Fruit fly (Drosophila melanogaster) whole organism, embryonic: ENCODE measurements around the gene CG31832.

ENCODE experiments used
- Abd-B ChIP-seq: fragments of 200-800 bp; sonication (Bioruptor generic); optimal IDR thresholded peaks from 2 replicates; lab custom pipeline; 2018; ENCODE audit warnings: missing biosample characterization, mild to moderate bottlenecking, missing genetic modification characterization, moderate library complexity
- CG10147 ChIP-seq: fragments of 200-800 bp; sonication (Bioruptor generic); optimal IDR thresholded peaks from 2 replicates; lab custom pipeline; 2019; ENCODE audit warnings: missing biosample characterization, mild to moderate bottlenecking, missing genetic modification characterization, moderate library complexity
- CG12236 ChIP-seq: fragments of 200-800 bp; sonication (Bioruptor generic); optimal IDR thresholded peaks from 2 replicates; lab custom pipeline; 2016; ENCODE audit warnings: missing biosample characterization, missing genetic modification characterization
- CG12299 ChIP-seq: fragments of 200-800 bp; sonication (Bioruptor generic); optimal IDR thresholded peaks from 2 replicates; lab custom pipeline; 2018; ENCODE audit warnings: missing biosample characterization, mild to moderate bottlenecking, missing genetic modification characterization
- CG15011 ChIP-seq: fragments of 200-800 bp; sonication (Bioruptor generic); optimal IDR thresholded peaks from 3 replicates; lab custom pipeline; 2018; ENCODE audit warnings: missing biosample characterization, mild to moderate bottlenecking, missing genetic modification characterization
- CG15696 ChIP-seq: fragments of 200-800 bp; sonication (Bioruptor generic); optimal IDR thresholded peaks from 2 replicates; lab custom pipeline; 2019; ENCODE audit warnings: missing biosample characterization, mild to moderate bottlenecking, missing genetic modification characterization, moderate library complexity
- CG17186 ChIP-seq: fragments of 200-800 bp; sonication (Bioruptor generic); optimal IDR thresholded peaks from 3 replicates; lab custom pipeline; 2017; ENCODE audit warnings: missing biosample characterization, missing genetic modification reagents, missing genetic modification characterization
- CG17359 ChIP-seq: fragments of 200-800 bp; sonication (Bioruptor generic); optimal IDR thresholded peaks from 3 replicates; lab custom pipeline; 2018; ENCODE audit warnings: missing biosample characterization, mild to moderate bottlenecking, missing genetic modification characterization, moderate library complexity
- CG17568 ChIP-seq: fragments of 200-800 bp; sonication (Bioruptor generic); optimal IDR thresholded peaks from 2 replicates; lab custom pipeline; 2018; ENCODE audit warnings: missing biosample characterization, mild to moderate bottlenecking, missing genetic modification characterization, moderate library complexity
- CG1792 ChIP-seq: fragments of 200-800 bp; sonication (Bioruptor generic); optimal IDR thresholded peaks from 2 replicates; lab custom pipeline; 2016; ENCODE audit warnings: missing biosample characterization, missing genetic modification characterization
- CG18476 ChIP-seq: fragments of 200-800 bp; sonication (Bioruptor generic); optimal IDR thresholded peaks from 2 replicates; lab custom pipeline; 2016; ENCODE audit warnings: missing biosample characterization, mild to moderate bottlenecking, missing genetic modification characterization
- CG31388 ChIP-seq: fragments of 200-800 bp; sonication (Bioruptor generic); optimal IDR thresholded peaks from 2 replicates; lab custom pipeline; 2016; ENCODE audit warnings: missing biosample characterization, missing genetic modification characterization
- CG31441 ChIP-seq: fragments of 200-800 bp; sonication (Bioruptor generic); IDR thresholded peaks from 2 replicates; pipeline ENCODE4 v1.3.6; 2022; ENCODE audit warnings: missing biosample characterization, missing genetic modification characterization
- CG33557 ChIP-seq: fragments of 200-800 bp; sonication (Bioruptor generic); optimal IDR thresholded peaks from 2 replicates; lab custom pipeline; 2019; ENCODE audit warnings: missing biosample characterization, mild to moderate bottlenecking, missing genetic modification characterization, moderate library complexity
- CG4282 ChIP-seq: fragments of 200-800 bp; sonication (Bioruptor generic); optimal IDR thresholded peaks from 2 replicates; lab custom pipeline; 2016; ENCODE audit warnings: missing biosample characterization, missing genetic modification characterization
- CG4820 ChIP-seq: fragments of 200-800 bp; sonication (Bioruptor generic); optimal IDR thresholded peaks from 3 replicates; lab custom pipeline; 2016; ENCODE audit warnings: missing biosample characterization, missing genetic modification characterization
- CG5245 ChIP-seq: fragments of 200-800 bp; sonication (Bioruptor generic); optimal IDR thresholded peaks from 3 replicates; lab custom pipeline; 2016; ENCODE audit warnings: missing biosample characterization, missing genetic modification characterization
- CG5953 ChIP-seq: fragments of 200-800 bp; sonication (Bioruptor generic); IDR thresholded peaks from 2 replicates; pipeline ENCODE4 v1.3.6; 2022; ENCODE audit warnings: missing biosample characterization, missing genetic modification characterization
- CG6765 ChIP-seq: fragments of 200-800 bp; sonication (Bioruptor generic); optimal IDR thresholded peaks from 3 replicates; lab custom pipeline; 2017; ENCODE audit warnings: missing biosample characterization, mild to moderate bottlenecking, missing genetic modification characterization
- CG7372 ChIP-seq: fragments of 200-800 bp; sonication (Bioruptor generic); IDR thresholded peaks from 2 replicates; pipeline ENCODE4 v1.3.6; 2022; ENCODE audit warnings: missing biosample characterization, missing genetic modification characterization
- CG7928 ChIP-seq: fragments of 200-800 bp; sonication (Bioruptor generic); optimal IDR thresholded peaks from 2 replicates; lab custom pipeline; 2017; ENCODE audit warnings: missing biosample characterization, mild to moderate bottlenecking, missing genetic modification characterization
- CG8089 ChIP-seq: fragments of 200-800 bp; sonication (Bioruptor generic); optimal IDR thresholded peaks from 3 replicates; lab custom pipeline; 2016; ENCODE audit warnings: missing biosample characterization, missing genetic modification characterization
- CG8924 ChIP-seq: fragments of 200-800 bp; optimal IDR thresholded peaks from 3 replicates; lab custom pipeline; 2019; ENCODE audit warnings: missing biosample characterization, mild to moderate bottlenecking, missing genetic modification characterization, moderate library complexity
- CG9437 ChIP-seq: fragments of 200-800 bp; sonication (Bioruptor generic); optimal IDR thresholded peaks from 2 replicates; lab custom pipeline; 2018; ENCODE audit warnings: missing biosample characterization, mild to moderate bottlenecking, missing genetic modification characterization
- E2f2 ChIP-seq: fragments of 200-800 bp; sonication (Bioruptor generic); IDR thresholded peaks from 2 replicates; pipeline ENCODE4 v1.3.6; 2022; ENCODE audit warnings: missing biosample characterization, missing genetic modification characterization
- Ets65A ChIP-seq: fragments of 200-800 bp; sonication (Bioruptor generic); peaks from one replicate; lab custom pipeline; 2016; ENCODE audit warnings: missing biosample characterization, missing genetic modification characterization
- HHEX ChIP-seq: fragments of 200-800 bp; sonication (Bioruptor generic); optimal IDR thresholded peaks from 3 replicates; lab custom pipeline; 2017; ENCODE audit warnings: missing biosample characterization, mild to moderate bottlenecking, missing genetic modification characterization, missing genetic modification reagents
- HmgZ ChIP-seq: fragments of 200-800 bp; sonication (Bioruptor generic); optimal IDR thresholded peaks from 2 replicates; lab custom pipeline; 2018; ENCODE audit warnings: missing biosample characterization, mild to moderate bottlenecking, missing genetic modification characterization
- Hr39 ChIP-seq: fragments of >200 bp; optimal IDR thresholded peaks from 2 replicates; lab custom pipeline; 2017
- Oli ChIP-seq: fragments of 200-800 bp; sonication (Bioruptor generic); optimal IDR thresholded peaks from 2 replicates; lab custom pipeline; 2018; ENCODE audit warnings: missing biosample characterization, mild to moderate bottlenecking, missing genetic modification characterization, moderate library complexity
- Rfx ChIP-seq: fragments of 200-800 bp; sonication (Bioruptor generic); IDR thresholded peaks from 2 replicates; pipeline ENCODE4 v1.3.6; 2022; ENCODE audit warnings: missing biosample characterization, missing genetic modification characterization
- Rx ChIP-seq: fragments of 200-800 bp; sonication (Bioruptor generic); IDR thresholded peaks from 2 replicates; pipeline ENCODE4 v1.3.6; 2022; ENCODE audit warnings: missing biosample characterization, missing genetic modification characterization
- Sox102F ChIP-seq: fragments of 200-800 bp; sonication (Bioruptor generic); optimal IDR thresholded peaks from 2 replicates; lab custom pipeline; 2018; ENCODE audit warnings: missing biosample characterization, mild to moderate bottlenecking, missing genetic modification characterization, moderate library complexity
- Xbp1 ChIP-seq: fragments of 200-800 bp; sonication (Bioruptor generic); optimal IDR thresholded peaks from 3 replicates; lab custom pipeline; 2016; ENCODE audit warnings: missing biosample characterization, mild to moderate bottlenecking, missing genetic modification characterization
- ab ChIP-seq: fragments of 200-800 bp; sonication (Bioruptor generic); optimal IDR thresholded peaks from 2 replicates; lab custom pipeline; 2016; ENCODE audit warnings: missing biosample characterization, missing genetic modification characterization
- ac ChIP-seq: fragments of 200-800 bp; sonication (Bioruptor generic); optimal IDR thresholded peaks from 3 replicates; lab custom pipeline; 2017; ENCODE audit warnings: missing biosample characterization, mild to moderate bottlenecking, missing genetic modification characterization
- bowl ChIP-seq: fragments of 200-800 bp; sonication (Bioruptor generic); IDR thresholded peaks from 2 replicates; pipeline ENCODE4 v1.3.6; 2022; ENCODE audit warnings: missing biosample characterization, missing genetic modification characterization
- br ChIP-seq: fragments of >200 bp; optimal IDR thresholded peaks from 2 replicates; lab custom pipeline; 2017
- btn ChIP-seq: fragments of 200-800 bp; sonication (Bioruptor generic); optimal IDR thresholded peaks from 2 replicates; lab custom pipeline; 2016; ENCODE audit warnings: missing biosample characterization, missing genetic modification characterization
- eyg ChIP-seq: fragments of 200-800 bp; sonication (Bioruptor generic); optimal IDR thresholded peaks from 3 replicates; lab custom pipeline; 2016; ENCODE audit warnings: missing biosample characterization, missing genetic modification characterization
- fu2 ChIP-seq: fragments of 200-800 bp; sonication (Bioruptor generic); optimal IDR thresholded peaks from 2 replicates; lab custom pipeline; 2016; ENCODE audit warnings: missing biosample characterization, missing genetic modification characterization
- hb ChIP-seq: fragments of 200-800 bp; sonication (Bioruptor generic); IDR thresholded peaks from 3 replicates; pipeline ENCODE4 v1.3.6; 2022; ENCODE audit warnings: missing biosample characterization, missing genetic modification characterization; ENCODE audit not compliant: partially characterized antibody
- jing ChIP-seq: fragments of 200-800 bp; sonication (Bioruptor generic); optimal IDR thresholded peaks from 2 replicates; lab custom pipeline; 2018; ENCODE audit warnings: missing biosample characterization, mild to moderate bottlenecking, missing genetic modification characterization
- klu ChIP-seq: fragments of 200-800 bp; sonication (Bioruptor generic); IDR thresholded peaks from 2 replicates; pipeline ENCODE4 v1.3.6; 2022; ENCODE audit warnings: missing biosample characterization, missing genetic modification characterization
- lab ChIP-seq: fragments of 200-800 bp; sonication (Bioruptor generic); optimal IDR thresholded peaks from 3 replicates; lab custom pipeline; 2017; ENCODE audit warnings: missing biosample characterization, missing genetic modification characterization, mild to moderate bottlenecking, moderate library complexity, missing genetic modification reagents
- lola ChIP-seq, 3 experiments: fragments of >200 bp in 2 of 3; fragments of 200-800 bp in 1 of 3; sonication (Bioruptor generic) in 1 of 3; optimal IDR thresholded peaks; 2 replicates each; lab custom pipeline; 2017 to 2019; ENCODE audit warnings: missing biosample characterization in 3 of 3, missing genetic modification characterization in 3 of 3, mild to moderate bottlenecking in 1 of 3, moderate library complexity in 1 of 3
- nerfin-1 ChIP-seq: fragments of 200-800 bp; sonication (Bioruptor generic); optimal IDR thresholded peaks from 3 replicates; lab custom pipeline; 2019; ENCODE audit warnings: missing biosample characterization, mild to moderate bottlenecking, missing genetic modification characterization, moderate library complexity
- nerfin-2 ChIP-seq: fragments of 200-800 bp; sonication (Bioruptor generic); IDR thresholded peaks from 2 replicates; pipeline ENCODE4 v1.3.6; 2022; ENCODE audit warnings: missing biosample characterization, missing genetic modification characterization; ENCODE audit not compliant: partially characterized antibody
- schlank ChIP-seq: fragments of 200-800 bp; sonication (Bioruptor generic); optimal IDR thresholded peaks from 2 replicates; lab custom pipeline; 2018; ENCODE audit warnings: missing biosample characterization, mild to moderate bottlenecking, missing genetic modification characterization
- tap ChIP-seq: fragments of 200-800 bp; optimal IDR thresholded peaks from 3 replicates; lab custom pipeline; 2019; ENCODE audit warnings: missing biosample characterization, mild to moderate bottlenecking, missing genetic modification characterization, moderate library complexity
- wdn ChIP-seq: fragments of 200-800 bp; sonication (Bioruptor generic); IDR thresholded peaks from 2 replicates; pipeline ENCODE4 v1.3.6; 2022; ENCODE audit warnings: missing biosample characterization, missing genetic modification characterization
- wor ChIP-seq: fragments of 200-800 bp; sonication (Bioruptor generic); IDR thresholded peaks from 2 replicates; pipeline ENCODE4 v1.3.6; 2022; ENCODE audit warnings: missing biosample characterization, missing genetic modification characterization

CG31832 gene

dm6 chr2L:15009703-15010102 lies 21.8 kb downstream of the CG31832 start, which contains the start of the genes THG and Rnmt (continued):
- TF ChIP-seq Rx (peak; percentile 75), CG31441 (GFP tag; lab: Robert Waterston, UW) (peak; percentile 77), schlank (tag; lab: Kevin White, UChicago) (no peak), CG15011 (GFP tag; lab: Kevin White, UChicago) (no peak), CG12236 (GFP tag; lab: Kevin White, UChicago) (no peak), CG6765 (GFP tag; lab: Kevin White, UChicago) (no peak), CG5245 (peak; percentile 59), Hr39 (lab: Kevin White, UChicago) (no peak), CG5953 (GFP tag; lab: Robert Waterston, UW) (peak; percentile 71), Ets65A (peak; percentile 93), Xbp1 (GFP tag; lab: Kevin White, UChicago) (peak; percentile 91), HHEX (peak; percentile 50), fu2 (GFP tag; lab: Kevin White, UChicago) (peak; percentile 5), HmgZ (tag; lab: Kevin White, UChicago) (peak; percentile 90), E2f2 (peak; percentile 76), nerfin-2 (peak; percentile 74), klu (GFP tag; lab: Robert Waterston, UW) (peak; percentile 67; the same call in 1 of the 2 replicates), CG1792 (peak; percentile 26), ab (no peak), CG7928 (GFP tag; lab: Kevin White, UChicago) (peak; percentile 54), CG10147 (GFP tag; lab: Kevin White, UChicago) (peak; percentile 72), CG7372 (GFP tag; lab: Robert Waterston, UW) (peak; percentile 85), CG18476 (GFP tag; lab: Kevin White, UChicago) (peak; percentile 62), Rfx (GFP tag; lab: Robert Waterston, UW) (peak; percentile 91), wor (GFP tag; lab: Robert Waterston, UW) (peak; percentile 69), bowl (GFP tag; lab: Robert Waterston, UW) (peak; percentile 58), CG4820 (peak; percentile 68), CG8924 (peak; percentile 84), CG8089 (peak; percentile 30), wdn (GFP tag; lab: Robert Waterston, UW) (peak; percentile 72), lola (GFP tag; optimal IDR thresholded peaks at IDR 0.05; lab: Kevin White, UChicago) (peak in 1 of 3 experiments; percentile 85), CG33557 (peak; percentile 81), CG17568 (GFP tag; lab: Kevin White, UChicago) (peak; percentile 59), tap (tag; lab: Kevin White, UChicago) (peak; percentile 65), CG12299 (tag; lab: Kevin White, UChicago) (peak; percentile 81), CG4282 (no peak), CG31388 (GFP tag; lab: Kevin White, UChicago) (peak; percentile 35), CG15696 (tag; lab: Kevin White, UChicago) (peak; percentile 82), Oli (tag; lab: Kevin White, UChicago) (peak; percentile 75), jing (peak; percentile 57), ac (GFP tag; lab: Kevin White, UChicago) (no peak), br (no peak), lab (GFP tag; lab: Kevin White, UChicago) (peak; percentile 80), btn (GFP tag; lab: Kevin White, UChicago) (no peak), nerfin-1 (peak; percentile 55), hb (GFP tag; lab: Robert Waterston, UW) (peak; percentile 79), CG17359 (tag; lab: Kevin White, UChicago) (peak; percentile 72), Sox102F (GFP tag; lab: Kevin White, UChicago) (peak; percentile 85), eyg (GFP tag; lab: Kevin White, UChicago) (peak; percentile 14), Abd-B (peak; percentile 54), CG17186 (GFP tag; lab: Kevin White, UChicago) (peak; percentile 29), CG9437 (GFP tag; lab: Kevin White, UChicago) (peak; percentile 46)
